Fruit fly (Drosophila melanogaster) whole organism, embryonic: ENCODE results near the gene Tsp29Fa.

Source experiments
- Abd-B ChIP-seq: fragments of 200-800 bp; sonication (Bioruptor generic); optimal IDR thresholded peaks from 2 replicates; lab custom pipeline; 2018; ENCODE audit warnings: missing biosample characterization, mild to moderate bottlenecking, missing genetic modification characterization, moderate library complexity
- Adf1 ChIP-seq: fragments of 200-800 bp; sonication (Bioruptor generic); IDR thresholded peaks from 2 replicates; pipeline ENCODE4 v1.3.6; 2022; ENCODE audit warnings: missing biosample characterization, missing genetic modification characterization
- Atf-2 ChIP-seq: fragments of 200-800 bp; sonication (Bioruptor generic); optimal IDR thresholded peaks from 2 replicates; lab custom pipeline; 2016; ENCODE audit warnings: missing biosample characterization, missing genetic modification characterization
- Atf3 ChIP-seq: fragments of 200-800 bp; sonication (Bioruptor generic); optimal IDR thresholded peaks from 3 replicates; lab custom pipeline; 2016; ENCODE audit warnings: missing biosample characterization, missing genetic modification characterization
- Bdp1 ChIP-seq: fragments of 200-800 bp; sonication (Bioruptor generic); optimal IDR thresholded peaks from 3 replicates; lab custom pipeline; 2016; ENCODE audit warnings: missing biosample characterization, missing genetic modification characterization
- Bgb ChIP-seq: fragments of 200-800 bp; sonication (Bioruptor generic); IDR thresholded peaks from 2 replicates; pipeline ENCODE4 v1.3.6; 2022; ENCODE audit warnings: missing biosample characterization, missing genetic modification characterization; ENCODE audit not compliant: partially characterized antibody
- CG11560 ChIP-seq: fragments of 200-800 bp; sonication (Bioruptor generic); IDR thresholded peaks from 3 replicates; pipeline ENCODE4 v1.3.6; 2022; ENCODE audit warnings: missing biosample characterization, missing genetic modification characterization
- CG15514 ChIP-seq: fragments of 200-800 bp; sonication (Bioruptor generic); optimal IDR thresholded peaks from 3 replicates; lab custom pipeline; 2017; ENCODE audit warnings: missing biosample characterization, missing genetic modification characterization, mild to moderate bottlenecking, moderate library complexity, missing genetic modification reagents
- CG1602 ChIP-seq: fragments of 200-800 bp; sonication (Bioruptor generic); optimal IDR thresholded peaks from 3 replicates; lab custom pipeline; 2016; ENCODE audit warnings: missing biosample characterization, missing genetic modification characterization
- CG17802 ChIP-seq: fragments of 200-800 bp; sonication (Bioruptor generic); optimal IDR thresholded peaks from 2 replicates; lab custom pipeline; 2018; ENCODE audit warnings: missing biosample characterization, mild to moderate bottlenecking, missing genetic modification characterization, moderate library complexity
- CG17912 ChIP-seq: fragments of 200-800 bp; sonication (Bioruptor generic); optimal IDR thresholded peaks from 2 replicates; lab custom pipeline; 2018; ENCODE audit warnings: missing biosample characterization, mild to moderate bottlenecking, missing genetic modification characterization
- CG18011 ChIP-seq: fragments of 200-800 bp; sonication (Bioruptor generic); optimal IDR thresholded peaks from 2 replicates; lab custom pipeline; 2017; ENCODE audit warnings: missing biosample characterization, missing genetic modification characterization, mild to moderate bottlenecking, moderate library complexity, missing genotype
- CG18619 ChIP-seq: fragments of 200-800 bp; sonication (Bioruptor generic); optimal IDR thresholded peaks from 3 replicates; lab custom pipeline; 2017; ENCODE audit warnings: missing biosample characterization, mild to moderate bottlenecking, missing genetic modification characterization
- CG34376 ChIP-seq: fragments of 200-800 bp; sonication (Bioruptor generic); optimal IDR thresholded peaks from 2 replicates; lab custom pipeline; 2018; ENCODE audit warnings: missing biosample characterization, mild to moderate bottlenecking, missing genetic modification characterization
- CG3838 ChIP-seq: fragments of 200-800 bp; sonication (Bioruptor generic); optimal IDR thresholded peaks from 3 replicates; lab custom pipeline; 2016; ENCODE audit warnings: missing biosample characterization, missing genetic modification characterization
- CG4282 ChIP-seq: fragments of 200-800 bp; sonication (Bioruptor generic); optimal IDR thresholded peaks from 2 replicates; lab custom pipeline; 2016; ENCODE audit warnings: missing biosample characterization, missing genetic modification characterization
- CG4707 ChIP-seq: fragments of 200-800 bp; sonication (Bioruptor generic); optimal IDR thresholded peaks from 2 replicates; lab custom pipeline; 2018; ENCODE audit warnings: missing biosample characterization, mild to moderate bottlenecking, missing genetic modification characterization, moderate library complexity
- CG4854 ChIP-seq: fragments of 200-800 bp; sonication (Bioruptor generic); optimal IDR thresholded peaks from 2 replicates; lab custom pipeline; 2016; ENCODE audit warnings: missing biosample characterization, missing genetic modification characterization, inconsistent platforms
- CG6272 ChIP-seq: fragments of 200-800 bp; sonication (Bioruptor generic); IDR thresholded peaks from 2 replicates; pipeline ENCODE4 v1.3.6; 2022; ENCODE audit warnings: missing biosample characterization, missing genetic modification characterization
- CG7372 ChIP-seq: fragments of 200-800 bp; sonication (Bioruptor generic); IDR thresholded peaks from 2 replicates; pipeline ENCODE4 v1.3.6; 2022; ENCODE audit warnings: missing biosample characterization, missing genetic modification characterization
- CG7963 ChIP-seq: fragments of 200-800 bp; sonication (Bioruptor generic); IDR thresholded peaks from 3 replicates; pipeline ENCODE4 v1.3.6; 2022; ENCODE audit warnings: missing biosample characterization, missing genetic modification characterization; ENCODE audit not compliant: partially characterized antibody
- CG8944 ChIP-seq: fragments of 200-800 bp; sonication (Bioruptor generic); optimal IDR thresholded peaks from 3 replicates; lab custom pipeline; 2016; ENCODE audit warnings: missing biosample characterization, missing genetic modification characterization
- CG9797 ChIP-seq: fragments of 200-800 bp; sonication (Bioruptor generic); optimal IDR thresholded peaks from 3 replicates; lab custom pipeline; 2018; ENCODE audit warnings: missing biosample characterization, mild to moderate bottlenecking, missing genetic modification characterization
- Chrac-16 ChIP-seq: fragments of 200-800 bp; sonication (Bioruptor generic); optimal IDR thresholded peaks from 3 replicates; lab custom pipeline; 2016; ENCODE audit warnings: missing biosample characterization, missing genetic modification characterization
- D19B ChIP-seq: fragments of 200-800 bp; sonication (Bioruptor generic); optimal IDR thresholded peaks from 2 replicates; lab custom pipeline; 2017; ENCODE audit warnings: missing biosample characterization, mild to moderate bottlenecking, missing genetic modification characterization
- Doc3 ChIP-seq: fragments of 200-800 bp; sonication (Bioruptor generic); IDR thresholded peaks from 3 replicates; pipeline ENCODE4 v1.3.6; 2022; ENCODE audit warnings: missing biosample characterization, missing genetic modification characterization; ENCODE audit not compliant: partially characterized antibody
- H2.0 ChIP-seq: fragments of 200-800 bp; sonication (Bioruptor generic); IDR thresholded peaks from 2 replicates; pipeline ENCODE4 v1.3.6; 2022; ENCODE audit warnings: missing biosample characterization, missing genetic modification characterization
- Hsf ChIP-seq: fragments of 200-800 bp; sonication (Bioruptor generic); optimal IDR thresholded peaks from 3 replicates; lab custom pipeline; 2016; ENCODE audit warnings: missing biosample characterization, missing genetic modification characterization
- NC2β ChIP-seq: fragments of 200-800 bp; sonication (Bioruptor generic); optimal IDR thresholded peaks from 2 replicates; lab custom pipeline; 2016; ENCODE audit warnings: missing biosample characterization, missing genetic modification characterization
- Nf-YC ChIP-seq: fragments of 200-800 bp; optimal IDR thresholded peaks from 3 replicates; lab custom pipeline; 2019; ENCODE audit warnings: missing biosample characterization, mild to moderate bottlenecking, missing genetic modification characterization, moderate library complexity
- Optix ChIP-seq: fragments of 200-800 bp; sonication (Bioruptor generic); IDR thresholded peaks from 3 replicates; pipeline ENCODE4 v1.3.6; 2022; ENCODE audit warnings: missing biosample characterization, missing genetic modification characterization
- Sox102F ChIP-seq: fragments of 200-800 bp; sonication (Bioruptor generic); optimal IDR thresholded peaks from 2 replicates; lab custom pipeline; 2018; ENCODE audit warnings: missing biosample characterization, mild to moderate bottlenecking, missing genetic modification characterization, moderate library complexity
- TFAM ChIP-seq: fragments of 200-800 bp; sonication (Bioruptor generic); optimal IDR thresholded peaks from 2 replicates; lab custom pipeline; 2017; ENCODE audit warnings: missing biosample characterization, missing genetic modification characterization, inconsistent platforms
- Trl ChIP-seq, 3 experiments: fragments of >200 bp in 2 of 3; fragments of 200-800 bp in 1 of 3; sonication (Bioruptor generic) in 1 of 3; optimal IDR thresholded peaks; 2 replicates in 1 of 3; 3 replicates in 2 of 3; lab custom pipeline; 2016 to 2017; ENCODE audit warnings: missing biosample characterization in 1 of 3, missing genetic modification characterization in 1 of 3
- ab ChIP-seq: fragments of 200-800 bp; sonication (Bioruptor generic); optimal IDR thresholded peaks from 2 replicates; lab custom pipeline; 2016; ENCODE audit warnings: missing biosample characterization, missing genetic modification characterization
- bbx ChIP-seq: fragments of 200-800 bp; sonication (Bioruptor generic); IDR thresholded peaks from 2 replicates; pipeline ENCODE4 v1.3.6; 2022; ENCODE audit warnings: missing biosample characterization, missing genetic modification characterization; ENCODE audit not compliant: partially characterized antibody
- bigmax ChIP-seq: fragments of 200-800 bp; sonication (Bioruptor generic); optimal IDR thresholded peaks from 2 replicates; lab custom pipeline; 2018; ENCODE audit warnings: missing biosample characterization, mild to moderate bottlenecking, missing genetic modification characterization
- bowl ChIP-seq: fragments of 200-800 bp; sonication (Bioruptor generic); IDR thresholded peaks from 2 replicates; pipeline ENCODE4 v1.3.6; 2022; ENCODE audit warnings: missing biosample characterization, missing genetic modification characterization
- btn ChIP-seq: fragments of 200-800 bp; sonication (Bioruptor generic); optimal IDR thresholded peaks from 2 replicates; lab custom pipeline; 2016; ENCODE audit warnings: missing biosample characterization, missing genetic modification characterization
- en ChIP-seq: fragments of 200-800 bp; sonication (Bioruptor generic); optimal IDR thresholded peaks from 2 replicates; lab custom pipeline; 2016; ENCODE audit warnings: missing biosample characterization, missing genetic modification characterization
- fd3F ChIP-seq: fragments of 200-800 bp; sonication (Bioruptor generic); optimal IDR thresholded peaks from 2 replicates; lab custom pipeline; 2018; ENCODE audit warnings: missing biosample characterization, mild to moderate bottlenecking, missing genetic modification characterization, moderate library complexity
- lbe ChIP-seq: fragments of 200-800 bp; sonication (Bioruptor generic); optimal IDR thresholded peaks from 2 replicates; lab custom pipeline; 2016; ENCODE audit warnings: missing biosample characterization, mild to moderate bottlenecking, missing genetic modification characterization
- lilli ChIP-seq: fragments of 200-800 bp; sonication (Bioruptor generic); optimal IDR thresholded peaks from 3 replicates; lab custom pipeline; 2016; ENCODE audit warnings: missing biosample characterization, missing genetic modification characterization
- mam ChIP-seq: fragments of 200-800 bp; sonication (Bioruptor generic); optimal IDR thresholded peaks from 3 replicates; lab custom pipeline; 2016; ENCODE audit warnings: missing biosample characterization, missing genetic modification characterization
- nom ChIP-seq: fragments of 200-800 bp; sonication (Bioruptor generic); optimal IDR thresholded peaks from 2 replicates; lab custom pipeline; 2017; ENCODE audit warnings: missing biosample characterization, missing genetic modification characterization, mild to moderate bottlenecking, moderate library complexity, missing genetic modification reagents
- row ChIP-seq: fragments of 200-800 bp; sonication (Bioruptor generic); IDR thresholded peaks from 3 replicates; pipeline ENCODE4 v1.3.6; 2022; ENCODE audit warnings: missing biosample characterization, missing genetic modification characterization
- scrt ChIP-seq: fragments of 200-800 bp; sonication (Bioruptor generic); optimal IDR thresholded peaks from 2 replicates; lab custom pipeline; 2018; ENCODE audit warnings: missing biosample characterization, mild to moderate bottlenecking, missing genetic modification characterization, moderate library complexity
- sens-2 ChIP-seq: fragments of 200-800 bp; sonication (Bioruptor generic); IDR thresholded peaks from 2 replicates; pipeline ENCODE4 v1.3.6; 2022; ENCODE audit warnings: missing biosample characterization, missing genetic modification characterization
- vnd ChIP-seq: fragments of 200-800 bp; sonication (Bioruptor generic); IDR thresholded peaks from 3 replicates; pipeline ENCODE4 v1.3.6; 2022; ENCODE audit warnings: missing biosample characterization, missing genetic modification characterization; ENCODE audit not compliant: partially characterized antibody

The Tsp29Fa gene

DNA sequence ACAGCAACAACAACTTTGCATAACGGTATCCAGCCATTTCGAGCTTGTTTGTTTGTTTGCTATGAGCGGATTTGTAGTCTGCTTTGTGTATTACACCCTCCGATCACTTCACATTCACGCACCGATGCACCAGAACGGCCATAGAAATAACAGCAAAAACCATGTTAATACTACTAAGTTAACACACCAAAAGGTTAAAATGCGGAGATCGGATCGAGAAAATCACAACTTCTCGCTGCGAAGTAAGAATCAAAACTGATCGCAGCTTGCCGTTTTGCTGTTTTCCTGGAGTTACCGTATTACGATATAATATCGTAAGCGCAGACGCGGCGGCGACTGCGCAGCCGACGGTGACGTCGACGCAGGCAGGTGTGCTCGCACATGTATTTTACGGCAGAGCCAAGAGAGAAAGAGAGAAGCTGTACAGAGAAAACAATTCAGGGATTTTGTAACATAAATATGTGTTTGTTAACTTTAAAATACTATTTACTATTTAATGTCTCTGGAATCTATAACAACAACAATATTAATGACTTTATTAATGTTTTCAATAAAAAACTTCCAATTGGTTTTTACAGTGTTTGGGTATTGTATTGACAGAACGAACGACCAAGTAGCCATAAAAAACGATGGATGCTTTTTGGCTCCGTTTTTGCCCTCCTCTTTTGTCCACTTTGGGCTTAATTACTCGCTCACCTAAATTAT is 51.0 kb downstream of the Tsp29Fa start, which contains the start of gene CG13101 (continued):
- peak; percentile 86 for TF ChIP-seq bowl (GFP tag; lab: Robert Waterston, UW)
- TF ChIP-seq CG18619: peak; percentile 87
- peak; percentile 71 for TF ChIP-seq Nf-YC (tag; lab: Kevin White, UChicago)
- TF ChIP-seq CG1602 (GFP tag; lab: Kevin White, UChicago): peak; percentile 81
- peak; percentile 68 for TF ChIP-seq en (GFP tag; lab: Kevin White, UChicago)
- TF ChIP-seq CG4707 (GFP tag; lab: Kevin White, UChicago): peak; percentile 57
- TF ChIP-seq Sox102F: peak; percentile 86
- TF ChIP-seq CG4282 (GFP tag; lab: Kevin White, UChicago): peak; percentile 23
- peak; percentile 83 for TF ChIP-seq NC2β (GFP tag; lab: Kevin White, UChicago)
- peak; percentile 56 to 62 for TF ChIP-seq Trl (optimal IDR thresholded peaks at IDR 0.05; lab: Kevin White, UChicago)
- TF ChIP-seq Trl (GFP tag; optimal IDR thresholded peaks at IDR 0.05; lab: Kevin White, UChicago): peak; percentile 88
- TF ChIP-seq Adf1 (GFP tag; lab: Robert Waterston, UW): peak; percentile 94
- peak; percentile 90 for TF ChIP-seq CG7372
- TF ChIP-seq TFAM (GFP tag; lab: Kevin White, UChicago): peak; percentile 68
- TF ChIP-seq mam (GFP tag; lab: Kevin White, UChicago): peak; percentile 70
- peak; percentile 57 for TF ChIP-seq CG17802 (tag; lab: Kevin White, UChicago)
- no peak for TF ChIP-seq CG9797
- peak; percentile 94 for TF ChIP-seq lbe (GFP tag; lab: Kevin White, UChicago)
- peak; percentile 77 for TF ChIP-seq Bdp1
- TF ChIP-seq fd3F (GFP tag; lab: Kevin White, UChicago): peak; percentile 92
- no peak for TF ChIP-seq CG7963
- TF ChIP-seq Optix (GFP tag; lab: Robert Waterston, UW): no peak
- TF ChIP-seq bigmax (GFP tag; lab: Kevin White, UChicago): no peak
- TF ChIP-seq Hsf (GFP tag; lab: Kevin White, UChicago): peak; percentile 92
- TF ChIP-seq Chrac-16 (GFP tag; lab: Kevin White, UChicago): peak; percentile 89
- TF ChIP-seq Atf3 (GFP tag; lab: Kevin White, UChicago): peak; percentile 79
- no peak for TF ChIP-seq ab
- TF ChIP-seq CG6272 (GFP tag; lab: Robert Waterston, UW): no peak; the same call in none of the 2 replicates
- TF ChIP-seq CG34376 (GFP tag; lab: Kevin White, UChicago): peak; percentile 62
- peak; percentile 77 for TF ChIP-seq D19B (GFP tag; lab: Kevin White, UChicago)
- peak; percentile 82 for TF ChIP-seq sens-2 (GFP tag; lab: Robert Waterston, UW)
- peak; percentile 93 for TF ChIP-seq lilli (GFP tag; lab: Kevin White, UChicago)
- TF ChIP-seq Abd-B: peak; percentile 86
- TF ChIP-seq Doc3: no peak
- peak; percentile 79 for TF ChIP-seq scrt (GFP tag; lab: Kevin White, UChicago)
- TF ChIP-seq row (GFP tag; lab: Robert Waterston, UW): peak; percentile 96
- no peak for TF ChIP-seq vnd (GFP tag; lab: Robert Waterston, UW)
- no peak for TF ChIP-seq bbx (GFP tag; lab: Robert Waterston, UW)
- peak; percentile 79 for TF ChIP-seq CG4854 (GFP tag; lab: Kevin White, UChicago)
- TF ChIP-seq H2.0: peak; percentile 93
- TF ChIP-seq CG3838: peak; percentile 65
- TF ChIP-seq CG11560: peak; percentile 80
- TF ChIP-seq Bgb (GFP tag; lab: Robert Waterston, UW): no peak
- TF ChIP-seq CG8944 (GFP tag; lab: Kevin White, UChicago): peak; percentile 66
- peak; percentile 88 for TF ChIP-seq CG15514
- TF ChIP-seq CG18011 (GFP tag; lab: Kevin White, UChicago): peak; percentile 63
- TF ChIP-seq Atf-2 (GFP tag; lab: Kevin White, UChicago): peak; percentile 83
- peak; percentile 62 for TF ChIP-seq nom (GFP tag; lab: Kevin White, UChicago)
- TF ChIP-seq btn (GFP tag; lab: Kevin White, UChicago): no peak
- TF ChIP-seq CG17912 (GFP tag; lab: Kevin White, UChicago): no peak
